Fruit fly (Drosophila melanogaster) whole organism, prepupa: ENCODE measurements around the gene CG14712.

Experiments
- Blimp-1 ChIP-seq: fragments of 200-800 bp; sonication (Bioruptor generic); optimal IDR thresholded peaks from 3 replicates; lab custom pipeline; 2017; ENCODE audit warnings: missing biosample characterization, missing genetic modification characterization, mild to moderate bottlenecking, moderate library complexity, missing genetic modification reagents
- CG11294 ChIP-seq: fragments of 200-800 bp; sonication (Bioruptor generic); IDR thresholded peaks from 2 replicates; pipeline ENCODE4 v1.3.6; 2022; ENCODE audit warnings: missing biosample characterization, missing genetic modification characterization
- CG15336 ChIP-seq: fragments of 200-800 bp; sonication (Bioruptor generic); IDR thresholded peaks from 2 replicates; pipeline ENCODE4 v1.3.6; 2022; ENCODE audit warnings: missing biosample characterization, missing genetic modification characterization
- CG1621 ChIP-seq: fragments of 200-800 bp; sonication (Bioruptor generic); optimal IDR thresholded peaks from 3 replicates; lab custom pipeline; 2018; ENCODE audit warnings: missing biosample characterization, mild to moderate bottlenecking, missing genetic modification characterization
- CG16779 ChIP-seq: fragments of 200-800 bp; sonication (Bioruptor generic); optimal IDR thresholded peaks from 3 replicates; lab custom pipeline; 2017; ENCODE audit warnings: missing biosample characterization, mild to moderate bottlenecking, missing genetic modification characterization
- CG3032 ChIP-seq: fragments of 200-800 bp; optimal IDR thresholded peaks from 2 replicates; lab custom pipeline; 2019; ENCODE audit warnings: missing biosample characterization, mild to moderate bottlenecking, missing genetic modification characterization, moderate library complexity
- CG31627 ChIP-seq: fragments of 200-800 bp; sonication (Bioruptor generic); optimal IDR thresholded peaks from 3 replicates; lab custom pipeline; 2016; ENCODE audit warnings: missing biosample characterization, missing genetic modification characterization
- CG32006 ChIP-seq: fragments of 200-800 bp; sonication (Bioruptor generic); optimal IDR thresholded peaks from 3 replicates; lab custom pipeline; 2017; ENCODE audit warnings: missing biosample characterization, mild to moderate bottlenecking, missing genetic modification characterization
- CG3919 ChIP-seq: fragments of 200-800 bp; sonication (Bioruptor generic); optimal IDR thresholded peaks from 3 replicates; lab custom pipeline; 2016; ENCODE audit warnings: missing biosample characterization, missing genetic modification characterization
- CG4318 ChIP-seq: fragments of 200-800 bp; sonication (Bioruptor generic); optimal IDR thresholded peaks from 3 replicates; lab custom pipeline; 2017; ENCODE audit warnings: missing biosample characterization, mild to moderate bottlenecking, missing genetic modification characterization
- CG6163 ChIP-seq: fragments of 200-800 bp; sonication (Bioruptor generic); IDR thresholded peaks from 3 replicates; pipeline ENCODE4 v1.3.6; 2022; ENCODE audit warnings: missing biosample characterization, missing genetic modification characterization
- CG6276 ChIP-seq: fragments of 200-800 bp; sonication (Bioruptor generic); optimal IDR thresholded peaks from 2 replicates; lab custom pipeline; 2017; ENCODE audit warnings: missing biosample characterization, mild to moderate bottlenecking, missing genetic modification characterization
- CG7368 ChIP-seq: fragments of 200-800 bp; sonication (Bioruptor generic); optimal IDR thresholded peaks from 3 replicates; lab custom pipeline; 2016; ENCODE audit warnings: missing biosample characterization, missing genetic modification characterization
- CG8119 ChIP-seq: fragments of 200-800 bp; sonication (Bioruptor generic); IDR thresholded peaks from 3 replicates; pipeline ENCODE4 v1.3.6; 2022; ENCODE audit warnings: missing biosample characterization, missing genetic modification characterization
- CG8319 ChIP-seq: fragments of 200-800 bp; sonication (Bioruptor generic); optimal IDR thresholded peaks from 3 replicates; lab custom pipeline; 2016; ENCODE audit warnings: missing biosample characterization, missing genetic modification characterization
- CG9139 ChIP-seq: fragments of 200-800 bp; sonication (Bioruptor generic); optimal IDR thresholded peaks from 3 replicates; lab custom pipeline; 2017; ENCODE audit warnings: missing biosample characterization, mild to moderate bottlenecking, missing genetic modification characterization
- Eip75B ChIP-seq: fragments of 200-800 bp; sonication (Bioruptor generic); optimal IDR thresholded peaks from 3 replicates; lab custom pipeline; 2016; ENCODE audit warnings: missing biosample characterization, missing genetic modification characterization
- Eip78C ChIP-seq: fragments of 200-800 bp; sonication (Bioruptor generic); peaks from one replicate; lab custom pipeline; 2016; ENCODE audit warnings: missing biosample characterization, missing genetic modification characterization
- Eip93F ChIP-seq: fragments of 200-800 bp; sonication (Bioruptor generic); optimal IDR thresholded peaks from 2 replicates; lab custom pipeline; 2016; ENCODE audit warnings: missing biosample characterization, mild to moderate bottlenecking, missing genetic modification characterization
- Ets21C ChIP-seq: fragments of 200-800 bp; sonication (Bioruptor generic); optimal IDR thresholded peaks from 3 replicates; lab custom pipeline; 2016; ENCODE audit warnings: missing biosample characterization, missing genetic modification characterization
- Gug ChIP-seq: fragments of 200-800 bp; sonication (Bioruptor generic); IDR thresholded peaks from 2 replicates; pipeline ENCODE4 v1.3.6; 2022; ENCODE audit warnings: missing biosample characterization, missing genetic modification characterization
- Hr39 ChIP-seq: fragments of 200-800 bp; sonication (Bioruptor generic); optimal IDR thresholded peaks from 2 replicates; lab custom pipeline; 2016; ENCODE audit warnings: missing biosample characterization, missing genetic modification characterization
- Hr4 ChIP-seq: fragments of 200-800 bp; sonication (Bioruptor generic); optimal IDR thresholded peaks from 3 replicates; lab custom pipeline; 2016; ENCODE audit warnings: missing biosample characterization, missing genetic modification characterization
- Lpt ChIP-seq: fragments of 200-800 bp; sonication (Bioruptor generic); optimal IDR thresholded peaks from 3 replicates; lab custom pipeline; 2016; ENCODE audit warnings: missing biosample characterization, missing genetic modification characterization
- Met ChIP-seq: fragments of 200-800 bp; sonication (Bioruptor generic); optimal IDR thresholded peaks from 3 replicates; lab custom pipeline; 2016; ENCODE audit warnings: missing biosample characterization, missing genetic modification characterization
- OdsH ChIP-seq: fragments of 200-800 bp; sonication (Bioruptor generic); optimal IDR thresholded peaks from 3 replicates; lab custom pipeline; 2016; ENCODE audit warnings: missing biosample characterization, missing genetic modification characterization
- Sox14 ChIP-seq: fragments of 200-800 bp; sonication (Bioruptor generic); optimal IDR thresholded peaks from 3 replicates; lab custom pipeline; 2016; ENCODE audit warnings: missing biosample characterization, missing genetic modification characterization
- Sox15 ChIP-seq: fragments of 200-800 bp; sonication (Bioruptor generic); optimal IDR thresholded peaks from 3 replicates; lab custom pipeline; 2016; ENCODE audit warnings: missing biosample characterization, missing genetic modification characterization
- acj6 ChIP-seq: fragments of 200-800 bp; sonication (Bioruptor generic); optimal IDR thresholded peaks from 3 replicates; lab custom pipeline; 2016; ENCODE audit warnings: missing biosample characterization, missing genetic modification characterization
- cyc ChIP-seq: fragments of 200-800 bp; sonication (Bioruptor generic); optimal IDR thresholded peaks from 3 replicates; lab custom pipeline; 2016; ENCODE audit warnings: missing biosample characterization, missing genetic modification characterization
- dac ChIP-seq: fragments of 200-800 bp; sonication (Bioruptor generic); optimal IDR thresholded peaks from 2 replicates; lab custom pipeline; 2017; ENCODE audit warnings: missing biosample characterization, mild to moderate bottlenecking, missing genetic modification characterization
- dsx ChIP-seq: fragments of 200-800 bp; optimal IDR thresholded peaks from 3 replicates; lab custom pipeline; 2019; ENCODE audit warnings: missing biosample characterization, mild to moderate bottlenecking, missing genetic modification characterization, moderate library complexity; ENCODE audit not compliant: poor library complexity, severe bottlenecking
- eg ChIP-seq: fragments of 200-800 bp; sonication (Bioruptor generic); IDR thresholded peaks from 3 replicates; pipeline ENCODE4 v1.3.6; 2022; ENCODE audit warnings: missing biosample characterization, missing genetic modification characterization
- esn ChIP-seq: fragments of 200-800 bp; sonication (Bioruptor generic); optimal IDR thresholded peaks from 2 replicates; lab custom pipeline; 2016; ENCODE audit warnings: missing biosample characterization, mild to moderate bottlenecking, missing genetic modification characterization, moderate library complexity
- fd59A ChIP-seq: fragments of 200-800 bp; sonication (Bioruptor generic); optimal IDR thresholded peaks from 2 replicates; lab custom pipeline; 2017; ENCODE audit warnings: missing biosample characterization, mild to moderate bottlenecking, missing genetic modification characterization, missing genetic modification reagents
- lz ChIP-seq: fragments of 200-800 bp; sonication (Bioruptor generic); optimal IDR thresholded peaks from 3 replicates; lab custom pipeline; 2016; ENCODE audit warnings: missing biosample characterization, missing genetic modification characterization
- net ChIP-seq: fragments of 200-800 bp; sonication (Bioruptor generic); optimal IDR thresholded peaks from 3 replicates; lab custom pipeline; 2016; ENCODE audit warnings: missing biosample characterization, missing genetic modification characterization
- pdm3 ChIP-seq: fragments of 200-800 bp; sonication (Bioruptor generic); optimal IDR thresholded peaks from 3 replicates; lab custom pipeline; 2016; ENCODE audit warnings: missing biosample characterization, missing genetic modification characterization
- salr ChIP-seq, 2 experiments: fragments of 200-800 bp; sonication (Bioruptor generic); optimal IDR thresholded peaks; 3 replicates each; lab custom pipeline; 2016 to 2018; ENCODE audit warnings: missing biosample characterization in 2 of 2, missing genetic modification characterization in 2 of 2, mild to moderate bottlenecking in 1 of 2
- spab ChIP-seq: fragments of 200-800 bp; sonication (Bioruptor generic); optimal IDR thresholded peaks from 2 replicates; lab custom pipeline; 2017; ENCODE audit warnings: missing biosample characterization, mild to moderate bottlenecking, missing genetic modification characterization, missing genetic modification reagents
- ss ChIP-seq, 2 experiments: fragments of 200-800 bp; sonication (Bioruptor generic); optimal IDR thresholded peaks; 2 replicates in 1 of 2; 3 replicates in 1 of 2; lab custom pipeline; 2017 to 2018; ENCODE audit warnings: mild to moderate bottlenecking in 2 of 2, missing biosample characterization in 2 of 2, missing genetic modification characterization in 2 of 2, moderate library complexity in 1 of 2
- svp ChIP-seq: fragments of 200-800 bp; sonication (Bioruptor generic); peaks from one replicate; lab custom pipeline; 2016; ENCODE audit warnings: missing biosample characterization, missing genetic modification characterization
- topi ChIP-seq: fragments of 200-800 bp; sonication (Bioruptor generic); optimal IDR thresholded peaks from 3 replicates; lab custom pipeline; 2016; ENCODE audit warnings: missing biosample characterization, missing genetic modification characterization
- vri ChIP-seq: fragments of 200-800 bp; sonication (Bioruptor generic); optimal IDR thresholded peaks from 3 replicates; lab custom pipeline; 2016; ENCODE audit warnings: missing biosample characterization, mild to moderate bottlenecking, missing genetic modification characterization

The CG14712 gene

DNA sequence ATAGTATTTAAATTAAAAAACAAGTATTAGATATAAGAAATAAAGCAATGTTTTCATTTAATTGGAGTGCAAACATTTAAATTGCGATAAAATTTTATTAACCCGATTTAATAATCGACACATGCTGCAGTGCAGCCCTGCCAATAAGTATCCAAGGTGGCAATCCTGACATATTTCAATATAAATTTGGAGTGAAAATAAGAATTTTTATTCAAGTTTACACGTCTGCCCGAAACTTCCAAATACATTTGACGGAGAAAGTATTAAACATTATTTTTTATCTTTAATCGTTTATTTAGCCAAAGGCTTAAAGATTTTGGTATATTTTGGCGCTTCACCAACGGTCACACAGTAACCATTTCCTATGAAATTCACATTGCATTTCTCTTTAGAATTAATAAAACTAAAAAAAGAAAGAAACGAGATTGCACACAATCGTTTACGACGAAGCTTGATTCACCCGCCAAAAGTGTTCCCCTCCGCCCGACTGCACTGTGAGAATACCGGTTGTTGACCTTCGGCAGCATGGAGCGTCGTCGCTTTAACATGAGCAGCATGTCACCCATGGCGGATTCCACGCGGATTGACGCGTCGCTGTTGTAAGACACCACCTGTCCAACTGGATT lies at the start of gene CG14712:
CG14712 (plus strand) TSS at position 344 of the 626 bp plus-strand sequence.
- TF ChIP-seq CG11294: no peak
- no peak for TF ChIP-seq eg (GFP tag; lab: Robert Waterston, UW)
- no peak for TF ChIP-seq CG3032 (tag; lab: Kevin White, UChicago)
- TF ChIP-seq Sox15: no peak
- TF ChIP-seq svp: no peak
- no peak for TF ChIP-seq acj6 (GFP tag; lab: Kevin White, UChicago)
- TF ChIP-seq cyc (GFP tag; lab: Kevin White, UChicago): peak; percentile 18
- TF ChIP-seq CG31627 (GFP tag; lab: Kevin White, UChicago): peak; percentile 13
- TF ChIP-seq, all 60 proteins: peak for 2

- no peak for TF ChIP-seq Sox14
- TF ChIP-seq Eip75B (GFP tag; lab: Kevin White, UChicago): no peak
- no peak for TF ChIP-seq fd59A
- TF ChIP-seq CG1621 (tag; lab: Kevin White, UChicago): peak; percentile 83
- TF ChIP-seq Eip78C: no peak
- no peak for TF ChIP-seq esn (GFP tag; lab: Kevin White, UChicago)
- TF ChIP-seq Hr4: no peak
- TF ChIP-seq CG4318 (GFP tag; lab: Kevin White, UChicago): no peak
- no peak for TF ChIP-seq CG16779 (tag; lab: Kevin White, UChicago)
- TF ChIP-seq CG15336 (GFP tag; lab: Robert Waterston, UW): no peak
- TF ChIP-seq Met (GFP tag; lab: Kevin White, UChicago): no peak
- no peak for TF ChIP-seq CG9139
- no peak for TF ChIP-seq CG11294
- TF ChIP-seq CG6276: no peak
- no peak for TF ChIP-seq ss (GFP tag; optimal IDR thresholded peaks at IDR 0.05; lab: Kevin White, UChicago)
- peak; percentile 9 for TF ChIP-seq CG31627 (GFP tag; lab: Kevin White, UChicago)
- no peak for TF ChIP-seq topi
- TF ChIP-seq, all 60 proteins: peak for 2
Measured at dm6 chr3R:11581340-11582252, 47.0 kb upstream of the CG14712 start, which contains the start of gene wkd. Gene wkd, plus strand, starts transcription at chr3R:11581576.

dm6 chr3R:11582253-11582589 lies 46.3 kb upstream of the CG14712 start:
- peak; percentile 50 for TF ChIP-seq CG9139
- no peak for TF ChIP-seq CG4318 (GFP tag; lab: Kevin White, UChicago)
- no peak for TF ChIP-seq topi
- TF ChIP-seq cyc (GFP tag; lab: Kevin White, UChicago): peak; percentile 36
- TF ChIP-seq dac (GFP tag; lab: Kevin White, UChicago): peak; percentile 79
- TF ChIP-seq acj6 (GFP tag; lab: Kevin White, UChicago): no peak
- peak; percentile 81 for TF ChIP-seq CG7368 (GFP tag; lab: Kevin White, UChicago)
- TF ChIP-seq spab (GFP tag; lab: Kevin White, UChicago): peak; percentile 79
- no peak for TF ChIP-seq lz
- TF ChIP-seq net (GFP tag; lab: Kevin White, UChicago): peak; percentile 90
- peak; percentile 76 for TF ChIP-seq fd59A
- TF ChIP-seq Sox14: peak; percentile 83
- TF ChIP-seq Hr39: no peak
- TF ChIP-seq CG3919 (GFP tag; lab: Kevin White, UChicago): peak; percentile 90
- TF ChIP-seq CG8319 (GFP tag; lab: Kevin White, UChicago): peak; percentile 64
- TF ChIP-seq Eip93F: no peak
- peak; percentile 92 for TF ChIP-seq CG8119 (GFP tag; lab: Robert Waterston, UW)
- TF ChIP-seq Met (GFP tag; lab: Kevin White, UChicago): no peak
- no peak for TF ChIP-seq OdsH (GFP tag; lab: Kevin White, UChicago)
- TF ChIP-seq Sox15: peak; percentile 19
- TF ChIP-seq esn (GFP tag; lab: Kevin White, UChicago): no peak
- TF ChIP-seq Gug (GFP tag; lab: Robert Waterston, UW): peak; percentile 88
- peak; percentile 77 to 86 for TF ChIP-seq salr (GFP tag; optimal IDR thresholded peaks at IDR 0.05; lab: Kevin White, UChicago)
- peak; percentile 89 for TF ChIP-seq Lpt (GFP tag; lab: Kevin White, UChicago)
- no peak for TF ChIP-seq svp
- no peak for TF ChIP-seq vri (GFP tag; lab: Kevin White, UChicago)
- no peak for TF ChIP-seq pdm3
- peak; percentile 93 for TF ChIP-seq CG6163 (GFP tag; lab: Robert Waterston, UW)
- peak; percentile 86 for TF ChIP-seq CG3032 (tag; lab: Kevin White, UChicago)
- TF ChIP-seq dsx (GFP tag; lab: Kevin White, UChicago): peak; percentile 79
- no peak for TF ChIP-seq Blimp-1 (GFP tag; lab: Kevin White, UChicago)
- TF ChIP-seq CG15336 (GFP tag; lab: Robert Waterston, UW): peak; percentile 96
- no peak for TF ChIP-seq Ets21C (GFP tag; lab: Kevin White, UChicago)
- TF ChIP-seq CG32006 (GFP tag; lab: Kevin White, UChicago): peak; percentile 92
